Fruit fly (Drosophila melanogaster) whole organism, embryonic: ENCODE data around the gene CG9630.

Source experiments
- Ada2b ChIP-seq: fragments of 200-800 bp; sonication (Bioruptor generic); IDR thresholded peaks from 2 replicates; pipeline ENCODE4 v1.3.6; 2022; ENCODE audit warnings: missing biosample characterization, missing genetic modification characterization
- Bdp1 ChIP-seq: fragments of 200-800 bp; sonication (Bioruptor generic); optimal IDR thresholded peaks from 3 replicates; lab custom pipeline; 2016; ENCODE audit warnings: missing biosample characterization, missing genetic modification characterization
- CG10565 ChIP-seq: fragments of 200-800 bp; sonication (Bioruptor generic); optimal IDR thresholded peaks from 3 replicates; lab custom pipeline; 2016; ENCODE audit warnings: missing biosample characterization, mild to moderate bottlenecking, missing genetic modification characterization
- CG10979 ChIP-seq: fragments of 200-800 bp; sonication (Bioruptor generic); optimal IDR thresholded peaks from 2 replicates; lab custom pipeline; 2018; ENCODE audit warnings: missing biosample characterization, mild to moderate bottlenecking, missing genetic modification characterization, moderate library complexity
- CG11560 ChIP-seq: fragments of 200-800 bp; sonication (Bioruptor generic); IDR thresholded peaks from 3 replicates; pipeline ENCODE4 v1.3.6; 2022; ENCODE audit warnings: missing biosample characterization, missing genetic modification characterization
- CG12219 ChIP-seq: fragments of 200-800 bp; sonication (Bioruptor generic); optimal IDR thresholded peaks from 3 replicates; lab custom pipeline; 2018; ENCODE audit warnings: missing biosample characterization, mild to moderate bottlenecking, missing genetic modification characterization
- CG1233 ChIP-seq: fragments of 200-800 bp; sonication (Bioruptor generic); optimal IDR thresholded peaks from 4 replicates; lab custom pipeline; 2018; ENCODE audit warnings: missing biosample characterization, mild to moderate bottlenecking, missing genetic modification characterization
- CG12391 ChIP-seq: fragments of 200-800 bp; sonication (Bioruptor generic); optimal IDR thresholded peaks from 3 replicates; lab custom pipeline; 2018; ENCODE audit warnings: missing biosample characterization, mild to moderate bottlenecking, missing genetic modification characterization, moderate library complexity
- CG13775 ChIP-seq: fragments of 200-800 bp; sonication (Bioruptor generic); optimal IDR thresholded peaks from 3 replicates; lab custom pipeline; 2017; ENCODE audit warnings: missing biosample characterization, mild to moderate bottlenecking, missing genetic modification characterization
- CG14014 ChIP-seq: fragments of 200-800 bp; sonication (Bioruptor generic); IDR thresholded peaks from 2 replicates; pipeline ENCODE4 v1.3.6; 2022; ENCODE audit warnings: missing biosample characterization, missing genetic modification characterization
- CG14441 ChIP-seq: fragments of 200-800 bp; sonication (Bioruptor generic); IDR thresholded peaks from 2 replicates; pipeline ENCODE4 v1.3.6; 2022; ENCODE audit warnings: missing biosample characterization, missing genetic modification characterization
- CG14965 ChIP-seq: fragments of 200-800 bp; sonication (Bioruptor generic); optimal IDR thresholded peaks from 2 replicates; lab custom pipeline; 2016; ENCODE audit warnings: missing biosample characterization, missing genetic modification characterization, borderline replicate concordance
- CG1602 ChIP-seq: fragments of 200-800 bp; sonication (Bioruptor generic); optimal IDR thresholded peaks from 3 replicates; lab custom pipeline; 2016; ENCODE audit warnings: missing biosample characterization, missing genetic modification characterization
- CG30431 ChIP-seq: fragments of 200-800 bp; sonication (Bioruptor generic); optimal IDR thresholded peaks from 2 replicates; lab custom pipeline; 2017; ENCODE audit warnings: missing biosample characterization, missing genetic modification characterization
- CG3065 ChIP-seq: fragments of 200-800 bp; sonication (Bioruptor generic); optimal IDR thresholded peaks from 2 replicates; lab custom pipeline; 2016; ENCODE audit warnings: missing biosample characterization, missing genetic modification characterization
- CG3281 ChIP-seq: fragments of 200-800 bp; sonication (Bioruptor generic); optimal IDR thresholded peaks from 3 replicates; lab custom pipeline; 2017; ENCODE audit warnings: missing biosample characterization, mild to moderate bottlenecking, missing genetic modification characterization
- CG4424 ChIP-seq: fragments of 200-800 bp; sonication (Bioruptor generic); optimal IDR thresholded peaks from 3 replicates; lab custom pipeline; 2016; ENCODE audit warnings: missing biosample characterization, missing genetic modification characterization
- CG7745 ChIP-seq: fragments of 200-800 bp; sonication (Bioruptor generic); optimal IDR thresholded peaks from 2 replicates; lab custom pipeline; 2018; ENCODE audit warnings: missing biosample characterization, mild to moderate bottlenecking, missing genetic modification characterization, moderate library complexity
- CG9609 ChIP-seq: fragments of 200-800 bp; sonication (Bioruptor generic); optimal IDR thresholded peaks from 3 replicates; lab custom pipeline; 2016; ENCODE audit warnings: missing biosample characterization, missing genetic modification characterization
- D19A ChIP-seq: fragments of 200-800 bp; optimal IDR thresholded peaks from 3 replicates; lab custom pipeline; 2019; ENCODE audit warnings: missing biosample characterization, mild to moderate bottlenecking, missing genetic modification characterization, moderate library complexity
- Dad ChIP-seq: fragments of 200-800 bp; sonication (Bioruptor generic); optimal IDR thresholded peaks from 3 replicates; lab custom pipeline; 2016; ENCODE audit warnings: missing biosample characterization, missing genetic modification characterization
- Eip74EF ChIP-seq, 2 experiments: fragments of 200-800 bp in 1 of 2; fragments of >200 bp in 1 of 2; sonication (Bioruptor generic) in 1 of 2; optimal IDR thresholded peaks; 2 replicates each; lab custom pipeline; 2017 to 2019; ENCODE audit warnings: missing biosample characterization in 2 of 2, missing genetic modification characterization in 2 of 2, mild to moderate bottlenecking in 1 of 2, moderate library complexity in 1 of 2
- Elba2 ChIP-seq: fragments of 200-800 bp; sonication (Bioruptor generic); optimal IDR thresholded peaks from 3 replicates; lab custom pipeline; 2016; ENCODE audit warnings: missing biosample characterization, missing genetic modification characterization
- Hand ChIP-seq: fragments of 200-800 bp; sonication (Bioruptor generic); optimal IDR thresholded peaks from 2 replicates; lab custom pipeline; 2017; ENCODE audit warnings: mild to moderate bottlenecking, missing biosample characterization, missing genetic modification reagents, missing genetic modification characterization
- Hr51 ChIP-seq, 2 experiments: fragments of 200-800 bp; sonication (Bioruptor generic); optimal IDR thresholded peaks; 2 replicates in 1 of 2; 3 replicates in 1 of 2; lab custom pipeline; 2016 to 2018; ENCODE audit warnings: missing biosample characterization in 2 of 2, missing genetic modification characterization in 2 of 2, mild to moderate bottlenecking in 1 of 2, moderate library complexity in 1 of 2
- MBD-R2 ChIP-seq: fragments of 200-800 bp; sonication (Bioruptor generic); IDR thresholded peaks from 2 replicates; pipeline ENCODE4 v1.3.6; 2022; ENCODE audit warnings: missing biosample characterization, missing genetic modification characterization
- Myb ChIP-seq: fragments of 200-800 bp; sonication (Bioruptor generic); optimal IDR thresholded peaks from 2 replicates; lab custom pipeline; 2016; ENCODE audit warnings: missing biosample characterization, missing genetic modification characterization
- Oaz ChIP-seq: fragments of 200-800 bp; sonication (Bioruptor generic); IDR thresholded peaks from 2 replicates; pipeline ENCODE4 v1.3.6; 2022; ENCODE audit warnings: missing biosample characterization, missing genetic modification characterization
- Sry-β ChIP-seq: fragments of 200-800 bp; sonication (Bioruptor generic); optimal IDR thresholded peaks from 2 replicates; lab custom pipeline; 2018; ENCODE audit warnings: missing biosample characterization, mild to moderate bottlenecking, missing genetic modification characterization, moderate library complexity
- amos ChIP-seq: fragments of 200-800 bp; sonication (Bioruptor generic); IDR thresholded peaks from 2 replicates; pipeline ENCODE4 v1.3.6; 2022; ENCODE audit warnings: missing biosample characterization, missing genetic modification characterization; ENCODE audit not compliant: partially characterized antibody
- ap ChIP-seq: fragments of 200-800 bp; sonication (Bioruptor generic); IDR thresholded peaks from 2 replicates; pipeline ENCODE4 v1.3.6; 2022; ENCODE audit warnings: missing biosample characterization, missing genetic modification characterization
- az2 ChIP-seq: fragments of 200-800 bp; sonication (Bioruptor generic); optimal IDR thresholded peaks from 3 replicates; lab custom pipeline; 2016; ENCODE audit warnings: missing biosample characterization, missing genetic modification characterization
- chinmo ChIP-seq: fragments of 200-800 bp; sonication (Bioruptor generic); IDR thresholded peaks from 4 replicates; pipeline ENCODE4 v1.3.6; 2022; ENCODE audit warnings: missing biosample characterization, missing genetic modification characterization; ENCODE audit not compliant: partially characterized antibody
- chm ChIP-seq: fragments of 200-800 bp; sonication (Bioruptor generic); IDR thresholded peaks from 2 replicates; pipeline ENCODE4 v1.3.6; 2022; ENCODE audit warnings: missing biosample characterization, missing genetic modification characterization
- exex ChIP-seq: fragments of 200-800 bp; sonication (Bioruptor generic); optimal IDR thresholded peaks from 4 replicates; lab custom pipeline; 2018; ENCODE audit warnings: missing biosample characterization, mild to moderate bottlenecking, missing genetic modification characterization, moderate library complexity
- fd102C ChIP-seq: fragments of 200-800 bp; sonication (Bioruptor generic); optimal IDR thresholded peaks from 2 replicates; lab custom pipeline; 2018; ENCODE audit warnings: missing biosample characterization, mild to moderate bottlenecking, missing genetic modification characterization, moderate library complexity
- gfzf ChIP-seq: fragments of 200-800 bp; sonication (Bioruptor generic); optimal IDR thresholded peaks from 2 replicates; lab custom pipeline; 2016; ENCODE audit warnings: missing biosample characterization, mild to moderate bottlenecking, missing genetic modification characterization, moderate library complexity
- her ChIP-seq: fragments of 200-800 bp; sonication (Bioruptor generic); optimal IDR thresholded peaks from 2 replicates; lab custom pipeline; 2016; ENCODE audit warnings: missing biosample characterization, missing genetic modification characterization
- knrl ChIP-seq: fragments of 200-800 bp; sonication (Bioruptor generic); IDR thresholded peaks from 3 replicates; pipeline ENCODE4 v1.3.6; 2022; ENCODE audit warnings: missing biosample characterization, missing genetic modification characterization; ENCODE audit not compliant: partially characterized antibody
- lbe ChIP-seq: fragments of 200-800 bp; sonication (Bioruptor generic); optimal IDR thresholded peaks from 2 replicates; lab custom pipeline; 2016; ENCODE audit warnings: missing biosample characterization, mild to moderate bottlenecking, missing genetic modification characterization
- nau ChIP-seq: fragments of 200-800 bp; sonication (Bioruptor generic); optimal IDR thresholded peaks from 3 replicates; lab custom pipeline; 2017; ENCODE audit warnings: missing biosample characterization, mild to moderate bottlenecking, missing genetic modification characterization, missing genetic modification reagents
- nom ChIP-seq: fragments of 200-800 bp; sonication (Bioruptor generic); optimal IDR thresholded peaks from 2 replicates; lab custom pipeline; 2017; ENCODE audit warnings: missing biosample characterization, missing genetic modification characterization, mild to moderate bottlenecking, moderate library complexity, missing genetic modification reagents
- ro ChIP-seq: fragments of 200-800 bp; sonication (Bioruptor generic); IDR thresholded peaks from 2 replicates; pipeline ENCODE4 v1.3.6; 2022; ENCODE audit warnings: missing biosample characterization, missing genetic modification characterization
- stc ChIP-seq: fragments of 200-800 bp; sonication (Bioruptor generic); IDR thresholded peaks from 2 replicates; pipeline ENCODE4 v1.3.6; 2022; ENCODE audit warnings: missing biosample characterization, missing genetic modification characterization
- toy ChIP-seq: fragments of 200-800 bp; sonication (Bioruptor generic); IDR thresholded peaks from 2 replicates; pipeline ENCODE4 v1.3.6; 2022; ENCODE audit warnings: missing biosample characterization, missing genetic modification characterization
- tx ChIP-seq: fragments of 200-800 bp; sonication (Bioruptor generic); optimal IDR thresholded peaks from 2 replicates; lab custom pipeline; 2016; ENCODE audit warnings: missing biosample characterization, missing genetic modification characterization
- wor ChIP-seq: fragments of 200-800 bp; sonication (Bioruptor generic); IDR thresholded peaks from 2 replicates; pipeline ENCODE4 v1.3.6; 2022; ENCODE audit warnings: missing biosample characterization, missing genetic modification characterization
- zfh1 ChIP-seq: fragments of 200-800 bp; sonication (Bioruptor generic); IDR thresholded peaks from 3 replicates; pipeline ENCODE4 v1.3.6; 2022; ENCODE audit warnings: missing biosample characterization, missing genetic modification characterization

CG9630 gene

dm6 chr3R:8239472-8240301, 30.0 kb downstream of the CG9630 start (continued):
- peak; percentile 89 for TF ChIP-seq nau (GFP tag; lab: Kevin White, UChicago)
- no peak for TF ChIP-seq CG3065 (GFP tag; lab: Kevin White, UChicago)
- TF ChIP-seq D19A (tag; lab: Kevin White, UChicago) = peak; percentile 88
- TF ChIP-seq stc (GFP tag; lab: Robert Waterston, UW) = peak; percentile 66
- TF ChIP-seq CG11560 = peak; percentile 62; the same call in 1 of the 3 replicates
- TF ChIP-seq CG14441 (GFP tag; lab: Robert Waterston, UW) = peak; percentile 59
- TF ChIP-seq CG1233 (GFP tag; lab: Kevin White, UChicago) = peak; percentile 93
- TF ChIP-seq CG10565 (GFP tag; lab: Kevin White, UChicago) = peak; percentile 23
- peak; percentile 48 for TF ChIP-seq her (GFP tag; lab: Kevin White, UChicago)
- peak in 1 of 2 experiments; percentile 96 for TF ChIP-seq Eip74EF (GFP tag; optimal IDR thresholded peaks at IDR 0.05; lab: Kevin White, UChicago)
- TF ChIP-seq CG13775 (GFP tag; lab: Kevin White, UChicago) = peak; percentile 96
- peak; percentile 93 for TF ChIP-seq CG4424 (GFP tag; lab: Kevin White, UChicago)
- peak; percentile 28; the same call in 1 of the 2 replicates for TF ChIP-seq Oaz
- TF ChIP-seq fd102C (GFP tag; lab: Kevin White, UChicago) = no peak
- TF ChIP-seq CG30431 (GFP tag; lab: Kevin White, UChicago) = peak; percentile 72
- TF ChIP-seq ro (GFP tag; lab: Robert Waterston, UW) = no peak
- TF ChIP-seq wor (GFP tag; lab: Robert Waterston, UW) = peak; percentile 43; the same call in 1 of the 2 replicates
- peak; percentile 96 for TF ChIP-seq CG3281 (GFP tag; lab: Kevin White, UChicago)
- peak; percentile 56 for TF ChIP-seq lbe (GFP tag; lab: Kevin White, UChicago)
- peak; percentile 94 for TF ChIP-seq CG12391 (tag; lab: Kevin White, UChicago)
- TF ChIP-seq toy (GFP tag; lab: Robert Waterston, UW) = no peak
- TF ChIP-seq Dad (GFP tag; lab: Kevin White, UChicago) = peak; percentile 19
- TF ChIP-seq CG14014 (GFP tag; lab: Robert Waterston, UW) = peak; percentile 69
- TF ChIP-seq ap = peak; percentile 60
- TF ChIP-seq chm (GFP tag; lab: Robert Waterston, UW) = peak; percentile 75
- peak; percentile 74 to 94 for TF ChIP-seq Hr51 (GFP tag; optimal IDR thresholded peaks at IDR 0.05; lab: Kevin White, UChicago)
- peak; percentile 18 for TF ChIP-seq MBD-R2 (GFP tag; lab: Robert Waterston, UW)
- peak; percentile 90 for TF ChIP-seq CG10979
- TF ChIP-seq amos (GFP tag; lab: Robert Waterston, UW) = no peak
- TF ChIP-seq Ada2b = peak; percentile 81
- TF ChIP-seq CG9609 (GFP tag; lab: Kevin White, UChicago) = peak; percentile 75
- TF ChIP-seq CG14965 (GFP tag; lab: Kevin White, UChicago) = no peak
- TF ChIP-seq Bdp1 (GFP tag; lab: Kevin White, UChicago) = peak; percentile 59
- peak; percentile 77 for TF ChIP-seq CG12219 (GFP tag; lab: Kevin White, UChicago)
- peak; percentile 69 for TF ChIP-seq exex (tag; lab: Kevin White, UChicago)
- TF ChIP-seq Elba2 (GFP tag; lab: Kevin White, UChicago) = no peak
- TF ChIP-seq nom (GFP tag; lab: Kevin White, UChicago) = peak; percentile 79
- peak; percentile 79 for TF ChIP-seq CG1602 (GFP tag; lab: Kevin White, UChicago)
- TF ChIP-seq zfh1 (GFP tag; lab: Robert Waterston, UW) = peak; percentile 76; the same call in 1 of the 3 replicates
- peak; percentile 73 for TF ChIP-seq Sry-β (GFP tag; lab: Kevin White, UChicago)
- peak; percentile 85 for TF ChIP-seq Hand (GFP tag; lab: Kevin White, UChicago)
- no peak for TF ChIP-seq CG7745 (tag; lab: Kevin White, UChicago)
- TF ChIP-seq knrl (GFP tag; lab: Robert Waterston, UW) = no peak
- no peak for TF ChIP-seq gfzf (GFP tag; lab: Kevin White, UChicago)
- peak; percentile 91 for TF ChIP-seq az2
- peak; percentile 47 for TF ChIP-seq Myb (GFP tag; lab: Kevin White, UChicago)
- peak; percentile 71 for TF ChIP-seq tx (GFP tag; lab: Kevin White, UChicago)
- TF ChIP-seq chinmo (GFP tag; lab: Robert Waterston, UW) = no peak
